Fruit fly (Drosophila melanogaster): ENCODE measurements around the gene Saf6.

DNA sequence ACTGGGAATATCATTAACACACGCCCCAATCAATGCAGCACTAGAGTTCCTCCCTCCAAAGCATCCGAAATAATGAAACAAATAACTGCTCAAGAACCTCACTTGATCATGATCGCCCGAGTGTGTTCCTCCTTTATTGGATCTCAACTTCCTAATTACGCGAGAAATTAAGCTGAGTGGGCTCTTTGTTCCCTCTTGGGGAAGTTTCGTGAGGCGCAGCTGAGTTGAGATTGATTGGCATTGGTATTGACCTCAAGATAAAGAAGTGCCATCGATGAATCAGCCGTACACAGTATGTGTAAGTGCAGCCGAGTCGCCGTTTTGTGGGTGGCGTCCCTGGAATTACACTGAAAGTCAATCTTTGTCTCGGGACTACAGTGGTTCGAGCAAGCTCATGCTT lies 27.1 kb upstream of the Saf6 start:
- no peak for TF ChIP-seq Sp1 (GFP tag; optimal IDR thresholded peaks at IDR 0.05)
- TF ChIP-seq br (GFP tag; optimal IDR thresholded peaks at IDR 0.05): no peak
- no peak for TF ChIP-seq h (GFP tag; optimal IDR thresholded peaks at IDR 0.05)
- no peak for TF ChIP-seq CrebA (GFP tag; optimal IDR thresholded peaks at IDR 0.05; ENCODE audit: borderline replicate concordance)
- no peak for TF ChIP-seq Myc (optimal IDR thresholded peaks at IDR 0.05)
- TF ChIP-seq CG9705 (GFP tag; optimal IDR thresholded peaks at IDR 0.05): no peak
- TF ChIP-seq Dif (GFP tag; optimal IDR thresholded peaks at IDR 0.05; ENCODE audit: partially characterized antibody): no peak
- TF ChIP-seq pan (optimal IDR thresholded peaks at IDR 0.05): no peak
- TF ChIP-seq lola (GFP tag; optimal IDR thresholded peaks at IDR 0.05): no peak
